Fruit fly (Drosophila melanogaster) whole organism, embryonic: ENCODE measurements around the gene CG10470.

Source experiments
- Awh ChIP-seq: fragments of 200-800 bp; sonication (Bioruptor generic); IDR thresholded peaks from 2 replicates; pipeline ENCODE4, ENCODE4 v1.3.6; 2022; ENCODE audit warnings: missing biosample characterization, missing genetic modification characterization
- B-H2 ChIP-seq: fragments of 200-800 bp; sonication (Bioruptor generic); optimal IDR thresholded peaks from 2 replicates; lab custom pipeline; 2018; ENCODE audit warnings: missing biosample characterization, mild to moderate bottlenecking, missing genetic modification characterization
- BtbVII ChIP-seq: fragments of 200-800 bp; sonication (Bioruptor generic); optimal IDR thresholded peaks from 3 replicates; lab custom pipeline; 2017; ENCODE audit warnings: missing biosample characterization, mild to moderate bottlenecking, missing genetic modification characterization
- CG11560 ChIP-seq: fragments of 200-800 bp; sonication (Bioruptor generic); IDR thresholded peaks from 3 replicates; pipeline ENCODE4 v1.3.6; 2022; ENCODE audit warnings: missing biosample characterization, missing genetic modification characterization
- CG11695 ChIP-seq: fragments of 200-800 bp; sonication (Bioruptor generic); IDR thresholded peaks from 3 replicates; pipeline ENCODE4 v1.3.6; 2022; ENCODE audit warnings: missing biosample characterization, missing genetic modification characterization
- CG13123 ChIP-seq: fragments of 200-800 bp; sonication (Bioruptor generic); optimal IDR thresholded peaks from 2 replicates; lab custom pipeline; 2016; ENCODE audit warnings: missing biosample characterization, missing genetic modification characterization
- CG14050 ChIP-seq: fragments of 200-800 bp; sonication (Bioruptor generic); IDR thresholded peaks from 3 replicates; pipeline ENCODE4 v1.3.6; 2022; ENCODE audit warnings: missing biosample characterization, missing genetic modification characterization
- CG15479 ChIP-seq: fragments of 200-800 bp; sonication (Bioruptor generic); optimal IDR thresholded peaks from 3 replicates; lab custom pipeline; 2019; ENCODE audit warnings: missing biosample characterization, mild to moderate bottlenecking, missing genetic modification characterization, moderate library complexity
- CG1603 ChIP-seq: fragments of 200-800 bp; sonication (Bioruptor generic); optimal IDR thresholded peaks from 2 replicates; lab custom pipeline; 2019; ENCODE audit warnings: missing biosample characterization, mild to moderate bottlenecking, missing genetic modification characterization, moderate library complexity
- CG17359 ChIP-seq: fragments of 200-800 bp; sonication (Bioruptor generic); optimal IDR thresholded peaks from 3 replicates; lab custom pipeline; 2018; ENCODE audit warnings: missing biosample characterization, mild to moderate bottlenecking, missing genetic modification characterization, moderate library complexity
- CG1792 ChIP-seq: fragments of 200-800 bp; sonication (Bioruptor generic); optimal IDR thresholded peaks from 2 replicates; lab custom pipeline; 2016; ENCODE audit warnings: missing biosample characterization, missing genetic modification characterization
- CG4424 ChIP-seq: fragments of 200-800 bp; sonication (Bioruptor generic); optimal IDR thresholded peaks from 3 replicates; lab custom pipeline; 2016; ENCODE audit warnings: missing biosample characterization, missing genetic modification characterization
- CG6175 ChIP-seq: fragments of 200-800 bp; sonication (Bioruptor generic); IDR thresholded peaks from 3 replicates; pipeline ENCODE4 v1.3.6; 2022; ENCODE audit warnings: missing biosample characterization, missing genetic modification characterization
- CG6654 ChIP-seq: fragments of 200-800 bp; sonication (Bioruptor generic); optimal IDR thresholded peaks from 2 replicates; lab custom pipeline; 2017; ENCODE audit warnings: missing biosample characterization, mild to moderate bottlenecking, missing genetic modification characterization
- CG6683 ChIP-seq: fragments of 200-800 bp; sonication (Bioruptor generic); optimal IDR thresholded peaks from 2 replicates; lab custom pipeline; 2017; ENCODE audit warnings: missing biosample characterization, mild to moderate bottlenecking, missing genetic modification characterization, missing genetic modification reagents
- CG8388 ChIP-seq: fragments of 200-800 bp; sonication (Bioruptor generic); optimal IDR thresholded peaks from 2 replicates; lab custom pipeline; 2019; ENCODE audit warnings: missing biosample characterization, mild to moderate bottlenecking, missing genetic modification characterization, moderate library complexity
- CG8924 ChIP-seq: fragments of 200-800 bp; optimal IDR thresholded peaks from 3 replicates; lab custom pipeline; 2019; ENCODE audit warnings: missing biosample characterization, mild to moderate bottlenecking, missing genetic modification characterization, moderate library complexity
- Chrac-16 ChIP-seq: fragments of 200-800 bp; sonication (Bioruptor generic); optimal IDR thresholded peaks from 3 replicates; lab custom pipeline; 2016; ENCODE audit warnings: missing biosample characterization, missing genetic modification characterization
- Gsc ChIP-seq: fragments of 200-800 bp; sonication (Bioruptor generic); IDR thresholded peaks from 2 replicates; pipeline ENCODE4 v1.3.6; 2022; ENCODE audit warnings: missing biosample characterization, missing genetic modification characterization
- Hsf ChIP-seq: fragments of 200-800 bp; sonication (Bioruptor generic); optimal IDR thresholded peaks from 3 replicates; lab custom pipeline; 2016; ENCODE audit warnings: missing biosample characterization, missing genetic modification characterization
- Lim3 ChIP-seq: fragments of 200-800 bp; sonication (Bioruptor generic); IDR thresholded peaks from 2 replicates; pipeline ENCODE4 v1.3.6; 2022; ENCODE audit warnings: missing biosample characterization, missing genetic modification characterization
- Lpt ChIP-seq: fragments of >200 bp; optimal IDR thresholded peaks from 2 replicates; lab custom pipeline; 2018; ENCODE audit warnings: missing biosample characterization, missing genetic modification characterization
- Mad ChIP-seq: fragments of 200-800 bp; sonication (Bioruptor generic); optimal IDR thresholded peaks from 2 replicates; lab custom pipeline; 2016; ENCODE audit warnings: missing biosample characterization, missing genetic modification characterization
- NC2α ChIP-seq: fragments of 200-800 bp; sonication (Bioruptor generic); optimal IDR thresholded peaks from 2 replicates; lab custom pipeline; 2016; ENCODE audit warnings: missing biosample characterization, missing genetic modification characterization
- NfI ChIP-seq: fragments of 200-800 bp; sonication (Bioruptor generic); optimal IDR thresholded peaks from 3 replicates; lab custom pipeline; 2018; ENCODE audit warnings: missing biosample characterization, mild to moderate bottlenecking, missing genetic modification characterization, moderate library complexity
- Ravus ChIP-seq: fragments of 200-800 bp; sonication (Bioruptor generic); IDR thresholded peaks from 2 replicates; pipeline ENCODE4 v1.3.6; 2022; ENCODE audit warnings: missing biosample characterization, missing genetic modification characterization
- Usf ChIP-seq: fragments of 200-800 bp; sonication (Bioruptor generic); optimal IDR thresholded peaks from 2 replicates; lab custom pipeline; 2017; ENCODE audit warnings: missing genotype, missing biosample characterization, missing genetic modification characterization
- cg ChIP-seq: fragments of 200-800 bp; sonication (Bioruptor generic); optimal IDR thresholded peaks from 3 replicates; lab custom pipeline; 2019; ENCODE audit warnings: missing biosample characterization, mild to moderate bottlenecking, missing genetic modification characterization, moderate library complexity
- ci ChIP-seq: fragments of 200-800 bp; sonication (Bioruptor generic); IDR thresholded peaks from 3 replicates; pipeline ENCODE4 v1.3.6; 2022; ENCODE audit warnings: missing biosample characterization, missing genetic modification characterization
- dmrt99B ChIP-seq: fragments of 200-800 bp; sonication (Bioruptor generic); optimal IDR thresholded peaks from 2 replicates; lab custom pipeline; 2018; ENCODE audit warnings: missing biosample characterization, mild to moderate bottlenecking, missing genetic modification characterization, moderate library complexity
- esg ChIP-seq: fragments of 200-800 bp; sonication (Bioruptor generic); conservative IDR thresholded peaks from 2 replicates; pipeline ENCODE4 v1.3.6; 2022; ENCODE audit warnings: missing biosample characterization, missing genetic modification characterization
- fd96Cb ChIP-seq: fragments of 200-800 bp; sonication (Bioruptor generic); optimal IDR thresholded peaks from 2 replicates; lab custom pipeline; 2018; ENCODE audit warnings: missing biosample characterization, mild to moderate bottlenecking, missing genetic modification characterization, moderate library complexity
- ftz-f1 ChIP-seq: fragments of 200-800 bp; sonication (Bioruptor generic); optimal IDR thresholded peaks from 2 replicates; lab custom pipeline; 2016; ENCODE audit warnings: missing biosample characterization, missing genetic modification characterization
- gce ChIP-seq: fragments of 200-800 bp; sonication (Bioruptor generic); IDR thresholded peaks from 3 replicates; pipeline ENCODE4 v1.3.6; 2022; ENCODE audit warnings: missing biosample characterization, missing genetic modification characterization
- gsb-n ChIP-seq: fragments of 200-800 bp; sonication (Bioruptor generic); optimal IDR thresholded peaks from 3 replicates; lab custom pipeline; 2018; ENCODE audit warnings: missing biosample characterization, mild to moderate bottlenecking, missing genetic modification characterization
- inv ChIP-seq: fragments of 200-800 bp; sonication (Bioruptor generic); IDR thresholded peaks from 2 replicates; pipeline ENCODE4 v1.3.6; 2022; ENCODE audit warnings: missing biosample characterization, missing genetic modification characterization; ENCODE audit not compliant: partially characterized antibody
- nerfin-1 ChIP-seq: fragments of 200-800 bp; sonication (Bioruptor generic); optimal IDR thresholded peaks from 3 replicates; lab custom pipeline; 2019; ENCODE audit warnings: missing biosample characterization, mild to moderate bottlenecking, missing genetic modification characterization, moderate library complexity
- nerfin-2 ChIP-seq: fragments of 200-800 bp; sonication (Bioruptor generic); IDR thresholded peaks from 2 replicates; pipeline ENCODE4 v1.3.6; 2022; ENCODE audit warnings: missing biosample characterization, missing genetic modification characterization; ENCODE audit not compliant: partially characterized antibody
- repo ChIP-seq: fragments of 200-800 bp; sonication (Bioruptor generic); optimal IDR thresholded peaks from 2 replicates; lab custom pipeline; 2016; ENCODE audit warnings: missing biosample characterization, missing genetic modification characterization
- ro ChIP-seq: fragments of 200-800 bp; sonication (Bioruptor generic); IDR thresholded peaks from 2 replicates; pipeline ENCODE4 v1.3.6; 2022; ENCODE audit warnings: missing biosample characterization, missing genetic modification characterization
- row ChIP-seq: fragments of 200-800 bp; sonication (Bioruptor generic); IDR thresholded peaks from 3 replicates; pipeline ENCODE4 v1.3.6; 2022; ENCODE audit warnings: missing biosample characterization, missing genetic modification characterization
- schlank ChIP-seq: fragments of 200-800 bp; sonication (Bioruptor generic); optimal IDR thresholded peaks from 2 replicates; lab custom pipeline; 2018; ENCODE audit warnings: missing biosample characterization, mild to moderate bottlenecking, missing genetic modification characterization
- seq ChIP-seq: fragments of 200-800 bp; sonication (Bioruptor generic); IDR thresholded peaks from 2 replicates; pipeline ENCODE4 v1.3.6; 2022; ENCODE audit warnings: missing biosample characterization, missing genetic modification characterization
- slbo ChIP-seq: fragments of 200-800 bp; sonication (Bioruptor generic); IDR thresholded peaks from 2 replicates; pipeline ENCODE4 v1.3.6; 2022; ENCODE audit warnings: missing biosample characterization, missing genetic modification characterization
- vnd ChIP-seq: fragments of 200-800 bp; sonication (Bioruptor generic); IDR thresholded peaks from 3 replicates; pipeline ENCODE4 v1.3.6; 2022; ENCODE audit warnings: missing biosample characterization, missing genetic modification characterization; ENCODE audit not compliant: partially characterized antibody
- vvl ChIP-seq: fragments of 200-800 bp; sonication (Bioruptor generic); IDR thresholded peaks from 2 replicates; pipeline ENCODE4 v1.3.6; 2022; ENCODE audit warnings: missing biosample characterization, missing genetic modification characterization
- yki ChIP-seq: fragments of >200 bp; optimal IDR thresholded peaks from 3 replicates; lab custom pipeline; 2018
- z ChIP-seq: fragments of 200-800 bp; sonication (Bioruptor generic); IDR thresholded peaks from 3 replicates; pipeline ENCODE4 v1.3.6; 2022; ENCODE audit warnings: missing biosample characterization, missing genetic modification characterization
- zen2 ChIP-seq: fragments of 200-800 bp; sonication (Bioruptor generic); IDR thresholded peaks from 3 replicates; pipeline ENCODE4 v1.3.6; 2022; ENCODE audit warnings: missing biosample characterization, missing genetic modification characterization; ENCODE audit not compliant: partially characterized antibody
- zfh2 ChIP-seq: fragments of 200-800 bp; sonication (Bioruptor generic); optimal IDR thresholded peaks from 2 replicates; lab custom pipeline; 2016; ENCODE audit warnings: missing biosample characterization, missing genetic modification characterization

CG10470 gene

DNA sequence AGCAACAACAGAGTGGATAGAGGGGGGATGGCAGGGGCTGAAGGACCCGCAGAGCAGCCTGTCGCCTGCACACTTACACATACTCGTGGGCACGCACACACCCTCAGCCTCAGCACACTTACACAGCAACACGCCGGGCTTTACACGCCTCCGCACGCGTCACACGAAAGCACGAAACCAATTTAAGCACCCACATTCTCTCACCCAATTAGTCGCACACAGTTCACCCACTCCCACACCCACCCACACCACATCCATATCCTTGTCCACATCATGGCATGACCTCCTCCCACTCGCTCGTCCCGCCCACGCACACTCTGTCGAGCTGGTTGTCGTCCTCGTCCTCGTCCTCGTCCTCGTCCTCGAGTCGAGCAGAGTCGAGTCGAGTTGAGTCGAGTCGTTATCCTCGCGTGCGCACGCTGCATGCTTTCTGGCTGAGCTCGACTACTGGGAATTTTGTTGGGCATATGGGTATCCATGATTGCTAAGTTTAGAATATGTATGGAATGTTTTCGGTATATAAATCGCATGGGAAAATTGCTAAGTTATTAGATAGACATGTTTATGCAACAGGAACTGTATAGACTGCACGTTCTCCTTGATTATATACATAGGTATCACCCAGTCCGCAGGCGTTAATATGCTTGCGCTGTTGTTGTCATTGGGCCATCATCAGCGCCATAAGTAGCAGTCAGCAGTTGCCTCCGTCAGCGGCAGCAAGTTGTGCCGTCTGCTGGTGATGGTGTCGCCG lies 36.8 kb upstream of the CG10470 start:
- TF ChIP-seq Usf (peak; percentile 10), CG8388 (GFP tag; lab: Kevin White, UChicago) (peak; percentile 59), vnd (GFP tag; lab: Robert Waterston, UW) (no peak), BtbVII (GFP tag; lab: Kevin White, UChicago) (peak; percentile 78), NfI (GFP tag; lab: Kevin White, UChicago) (peak; percentile 83), zen2 (GFP tag; lab: Robert Waterston, UW) (0 out of 3 replicates have a peak, but pooled peaks have one; percentile 23), inv (GFP tag; lab: Robert Waterston, UW) (no peak), dmrt99B (tag; lab: Kevin White, UChicago) (peak; percentile 88), z (GFP tag; lab: Robert Waterston, UW) (no peak), Awh (GFP tag; lab: Robert Waterston, UW) (peak; percentile 76), CG17359 (tag; lab: Kevin White, UChicago) (peak; percentile 82), repo (GFP tag; lab: Kevin White, UChicago) (peak; percentile 57), ro (GFP tag; lab: Robert Waterston, UW) (peak; percentile 60; the same call in 1 of the 2 replicates), CG8924 (tag; lab: Kevin White, UChicago) (peak; percentile 87), fd96Cb (peak; percentile 75), vvl (GFP tag; lab: Robert Waterston, UW) (peak; percentile 89), Mad (GFP tag; lab: Kevin White, UChicago) (peak; percentile 56), gce (GFP tag; lab: Robert Waterston, UW) (peak; percentile 76), seq (GFP tag; lab: Robert Waterston, UW) (peak; percentile 82), schlank (tag; lab: Kevin White, UChicago) (peak; percentile 75), CG6683 (peak; percentile 60), CG15479 (GFP tag; lab: Kevin White, UChicago) (no peak), cg (peak; percentile 27), CG14050 (GFP tag; lab: Robert Waterston, UW) (peak; percentile 76), CG6175 (peak; percentile 78), gsb-n (tag; lab: Kevin White, UChicago) (peak; percentile 58), Ravus (peak; percentile 47), CG13123 (peak; percentile 29), CG1603 (tag; lab: Kevin White, UChicago) (peak; percentile 85), ftz-f1 (GFP tag; lab: Kevin White, UChicago) (no peak), Lim3 (peak; percentile 67), CG4424 (GFP tag; lab: Kevin White, UChicago) (peak; percentile 66), nerfin-1 (tag; lab: Kevin White, UChicago) (peak; percentile 34), B-H2 (no peak), NC2α (GFP tag; lab: Kevin White, UChicago) (peak; percentile 46), row (GFP tag; lab: Robert Waterston, UW) (peak; percentile 95), nerfin-2 (GFP tag; lab: Robert Waterston, UW) (no peak), yki (no peak), zfh2 (GFP tag; lab: Kevin White, UChicago) (peak; percentile 69), esg (GFP tag; lab: Robert Waterston, UW) (peak; percentile 86), Chrac-16 (GFP tag; lab: Kevin White, UChicago) (peak; percentile 63), CG11695 (GFP tag; lab: Robert Waterston, UW) (peak; percentile 75), ci (peak; percentile 91), CG1792 (GFP tag; lab: Kevin White, UChicago) (peak; percentile 71), slbo (GFP tag; lab: Robert Waterston, UW) (peak; percentile 93), Gsc (GFP tag; lab: Robert Waterston, UW) (peak; percentile 66), Lpt (GFP tag; lab: Kevin White, UChicago) (no peak), Hsf (GFP tag; lab: Kevin White, UChicago) (peak; percentile 78), CG6654 (GFP tag; lab: Kevin White, UChicago) (peak; percentile 16), CG11560 (peak; percentile 59; the same call in 2 of the 3 replicates)
